Fruit fly (Drosophila melanogaster): ENCODE measurements around the gene Sh3beta.

Sh3beta gene

DNA sequence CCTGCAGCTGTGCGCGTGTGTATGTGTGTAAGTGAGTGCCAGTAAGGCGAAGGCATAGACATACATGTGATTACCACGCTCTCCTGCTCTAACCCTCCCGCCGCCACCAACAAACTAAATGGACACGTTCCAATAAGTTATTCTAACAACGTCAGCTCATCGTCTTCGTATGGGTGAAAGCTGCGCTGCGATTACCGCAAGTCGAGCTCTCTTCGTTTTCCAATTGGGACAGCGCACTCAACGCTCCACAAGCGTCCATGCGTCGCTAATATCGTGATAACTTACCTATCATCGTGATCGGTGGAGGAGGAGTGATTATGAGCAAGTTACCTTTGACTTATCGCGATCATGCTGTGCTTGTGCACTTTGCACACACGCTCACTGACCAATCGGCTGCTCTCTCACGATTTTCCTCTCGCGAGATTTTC lies 8.0 kb downstream of the Sh3beta start (continued):
- TF ChIP-seq Hey (tag; optimal IDR thresholded peaks at IDR 0.05), result no peak
- TF ChIP-seq PHDP (tag; optimal IDR thresholded peaks at IDR 0.05), result peak; percentile 17
- TF ChIP-seq CG18599 (GFP tag; optimal IDR thresholded peaks at IDR 0.05), result no peak
- no peak for TF ChIP-seq CG9215 (GFP tag; IDR thresholded peaks at IDR 0.05)
- TF ChIP-seq CG31388 (GFP tag; optimal IDR thresholded peaks at IDR 0.05), result no peak
- no peak for TF ChIP-seq CG6683 (GFP tag; optimal IDR thresholded peaks at IDR 0.05)
- TF ChIP-seq CG13287 (GFP tag; IDR thresholded peaks at IDR 0.05; ENCODE audit: partially characterized antibody), result no peak
- no peak for TF ChIP-seq tll (GFP tag; optimal IDR thresholded peaks at IDR 0.05)
- TF ChIP-seq C15 (GFP tag; IDR thresholded peaks at IDR 0.05), result no peak
- no peak for TF ChIP-seq Tbp (GFP tag; optimal IDR thresholded peaks at IDR 0.05)
- peak; percentile 41 for TF ChIP-seq Deaf1 (tag; optimal IDR thresholded peaks at IDR 0.05)
- TF ChIP-seq Stat92E (GFP tag; optimal IDR thresholded peaks at IDR 0.05), result no peak
- no peak for TF ChIP-seq Doc2 (GFP tag; IDR thresholded peaks at IDR 0.05)
- no peak for TF ChIP-seq Dbx (GFP tag; IDR thresholded peaks at IDR 0.05)
- no peak for TF ChIP-seq lmd (GFP tag; IDR thresholded peaks at IDR 0.05)
- TF ChIP-seq CG12391 (tag; optimal IDR thresholded peaks at IDR 0.05), result no peak
- TF ChIP-seq CG2712 (tag; optimal IDR thresholded peaks at IDR 0.05), result no peak
- no peak for TF ChIP-seq gcm2 (GFP tag; optimal IDR thresholded peaks at IDR 0.05)
- TF ChIP-seq en (GFP tag; optimal IDR thresholded peaks at IDR 0.05), result no peak
- TF ChIP-seq CG3995 (GFP tag; optimal IDR thresholded peaks at IDR 0.05), result peak; percentile 75
- TF ChIP-seq Taf1 (GFP tag; IDR thresholded peaks at IDR 0.05), result no peak
- no peak for TF ChIP-seq H2.0 (GFP tag; IDR thresholded peaks at IDR 0.05)
- TF ChIP-seq CG4854 (GFP tag; optimal IDR thresholded peaks at IDR 0.05), result no peak
- no peak for TF ChIP-seq Antp (GFP tag; optimal IDR thresholded peaks at IDR 0.05)
- TF ChIP-seq CG32772 (GFP tag; IDR thresholded peaks at IDR 0.05), result no peak
- TF ChIP-seq CG1603 (tag; optimal IDR thresholded peaks at IDR 0.05), result peak; percentile 2
- peak; percentile 33 for TF ChIP-seq trem (tag; optimal IDR thresholded peaks at IDR 0.05)
- no peak for TF ChIP-seq CG2889 (GFP tag; IDR thresholded peaks at IDR 0.05)
- TF ChIP-seq shn (GFP tag; optimal IDR thresholded peaks at IDR 0.05), result no peak
- TF ChIP-seq jing (GFP tag; optimal IDR thresholded peaks at IDR 0.05), result no peak
- TF ChIP-seq luna (GFP tag; optimal IDR thresholded peaks at IDR 0.05), result no peak
- peak; percentile 29 for TF ChIP-seq Nf-YB (GFP tag; optimal IDR thresholded peaks at IDR 0.05)
- TF ChIP-seq CG9437 (GFP tag; optimal IDR thresholded peaks at IDR 0.05), result no peak
- no peak for TF ChIP-seq B-H1 (GFP tag; IDR thresholded peaks at IDR 0.05)
- TF ChIP-seq CG3065 (GFP tag; optimal IDR thresholded peaks at IDR 0.05), result no peak
- no peak for TF ChIP-seq CG3847 (GFP tag; IDR thresholded peaks at IDR 0.05)
- no peak for TF ChIP-seq CG10654 (GFP tag; optimal IDR thresholded peaks at IDR 0.05)
- peak; percentile 62 for TF ChIP-seq Drgx (GFP tag; IDR thresholded peaks at IDR 0.05)
- no peak for TF ChIP-seq CG12236 (GFP tag; optimal IDR thresholded peaks at IDR 0.05)
- TF ChIP-seq CG9727 (GFP tag; optimal IDR thresholded peaks at IDR 0.05), result no peak
- no peak for TF ChIP-seq Poxn (GFP tag; IDR thresholded peaks at IDR 0.05)
- no peak for TF ChIP-seq aop (GFP tag; IDR thresholded peaks at IDR 0.05)
- TF ChIP-seq NfI (GFP tag; optimal IDR thresholded peaks at IDR 0.05), result no peak
- no peak for TF ChIP-seq Hmx (GFP tag; optimal IDR thresholded peaks at IDR 0.05)
- TF ChIP-seq CG10366 (GFP tag; IDR thresholded peaks at IDR 0.05), result no peak
- TF ChIP-seq dm (GFP tag; optimal IDR thresholded peaks at IDR 0.05), result peak; percentile 8
- TF ChIP-seq fd102C (GFP tag; optimal IDR thresholded peaks at IDR 0.05), result no peak
- TF ChIP-seq CG3407 (GFP tag; optimal IDR thresholded peaks at IDR 0.05), result no peak
- no peak for TF ChIP-seq sima (GFP tag; optimal IDR thresholded peaks at IDR 0.05)
- TF ChIP-seq ERR (GFP tag; optimal IDR thresholded peaks at IDR 0.05), result no peak
- peak; percentile 86 for TF ChIP-seq cg (GFP tag; optimal IDR thresholded peaks at IDR 0.05)
- TF ChIP-seq CG11560 (tag; IDR thresholded peaks at IDR 0.05), result no peak
- no peak for TF ChIP-seq CG3726 (GFP tag; IDR thresholded peaks at IDR 0.05)
